Worm (Caenorhabditis elegans): ENCODE measurements around the gene C40A11.4.

The C40A11.4 gene

DNA sequence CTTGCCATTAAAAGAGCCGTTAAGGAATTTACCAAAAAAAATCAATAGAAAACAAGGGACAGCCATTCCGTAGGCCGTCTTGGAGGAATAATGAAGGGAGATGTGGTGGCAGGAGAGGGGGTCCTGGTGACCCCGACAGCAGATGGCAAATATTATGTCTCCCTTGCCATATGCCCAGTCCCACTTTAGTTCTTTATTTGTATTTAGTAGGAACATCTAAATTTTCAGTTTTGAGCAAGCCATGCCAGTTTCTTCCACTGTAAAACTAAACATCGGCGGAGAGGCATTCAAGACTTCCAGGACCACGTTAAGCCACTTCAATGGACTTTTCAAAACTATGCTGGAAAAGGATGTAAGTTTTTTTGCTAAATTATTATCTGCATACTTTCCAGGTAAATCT, at the start of gene C40A11.4:
Gene C40A11.4, plus strand, starts transcription at position 188 of the 400 bp plus-strand sequence.
- TF ChIP-seq pbrm-1 (GFP tag; IDR thresholded peaks at IDR 0.05) (no peak), F39B2.1 (GFP tag; IDR thresholded peaks at IDR 0.05) (no peak), Y95B8A.8 (GFP tag; IDR thresholded peaks at IDR 0.05) (no peak), ZK185.1 (tag; optimal IDR thresholded peaks at IDR 0.05; ENCODE audit: poor library complexity, severe bottlenecking) (no peak), ceh-91 (GFP tag; IDR thresholded peaks at IDR 0.05) (no peak), ets-4 (GFP tag; optimal IDR thresholded peaks at IDR 0.05) (no peak), C17E4.6 (GFP tag; IDR thresholded peaks at IDR 0.05) (no peak), cebp-2 (GFP tag; IDR thresholded peaks at IDR 0.05) (no peak), chd-7 (tag; optimal IDR thresholded peaks at IDR 0.05) (no peak), B0261.1 (tag; optimal IDR thresholded peaks at IDR 0.05) (no peak), sptf-2 (GFP tag; optimal IDR thresholded peaks at IDR 0.05) (no peak), ceh-40 (GFP tag; IDR thresholded peaks at IDR 0.05) (no peak), mxl-1 (tag; optimal IDR thresholded peaks at IDR 0.05) (no peak), nhr-80 (tag; optimal IDR thresholded peaks at IDR 0.05) (no peak), akir-1 (GFP tag; optimal IDR thresholded peaks at IDR 0.05) (no peak), F57C9.4 (tag; optimal IDR thresholded peaks at IDR 0.05) (no peak), lin-35 (GFP tag; optimal IDR thresholded peaks at IDR 0.05) (no peak), F33H1.4 (GFP tag; IDR thresholded peaks at IDR 0.05) (no peak), T07F8.4 (tag; optimal IDR thresholded peaks at IDR 0.05) (no peak)

DNA sequence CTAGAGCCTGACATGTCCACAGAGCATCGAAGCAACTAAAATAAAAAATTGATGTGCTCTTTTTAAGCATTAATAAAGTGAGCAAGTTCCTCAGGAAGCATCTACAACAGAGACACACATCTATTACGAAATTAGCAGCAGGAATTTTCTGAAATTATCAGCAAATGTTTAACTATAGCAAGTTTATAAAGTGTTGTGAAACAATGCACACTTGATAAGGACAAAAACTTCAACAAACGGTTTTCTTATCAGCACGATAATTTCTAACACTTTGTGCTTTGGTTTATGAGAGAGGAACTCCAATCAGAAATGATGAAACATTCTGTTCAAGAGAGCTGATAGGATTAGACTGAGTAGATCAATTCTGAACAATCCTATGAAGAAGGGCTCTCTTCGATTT, 46.6 kb upstream of the C40A11.4 start, which contains the start of gene trpl-5:
Gene trpl-5, minus strand, starts transcription at position 32 of the 400 bp plus-strand sequence.
- no peak for TF ChIP-seq nhr-27 (tag; optimal IDR thresholded peaks at IDR 0.05)
- TF ChIP-seq bed-2 (GFP tag; IDR thresholded peaks at IDR 0.05) = no peak
- TF ChIP-seq nhr-80 (tag; optimal IDR thresholded peaks at IDR 0.05) = peak; percentile 76
- peak; percentile 56; the same call in 1 of the 2 replicates for TF ChIP-seq cebp-1 (GFP tag; IDR thresholded peaks at IDR 0.05)
- TF ChIP-seq cebp-1 (tag; optimal IDR thresholded peaks at IDR 0.05) = no peak
- no peak for TF ChIP-seq F39B2.1 (GFP tag; IDR thresholded peaks at IDR 0.05)
- TF ChIP-seq efl-1 (GFP tag; optimal IDR thresholded peaks at IDR 0.05) = no peak
- peak; percentile 15 for TF ChIP-seq pha-4 (tag; optimal IDR thresholded peaks at IDR 0.05)
- TF ChIP-seq rcor-1 (GFP tag; IDR thresholded peaks at IDR 0.05) = no peak

DNA sequence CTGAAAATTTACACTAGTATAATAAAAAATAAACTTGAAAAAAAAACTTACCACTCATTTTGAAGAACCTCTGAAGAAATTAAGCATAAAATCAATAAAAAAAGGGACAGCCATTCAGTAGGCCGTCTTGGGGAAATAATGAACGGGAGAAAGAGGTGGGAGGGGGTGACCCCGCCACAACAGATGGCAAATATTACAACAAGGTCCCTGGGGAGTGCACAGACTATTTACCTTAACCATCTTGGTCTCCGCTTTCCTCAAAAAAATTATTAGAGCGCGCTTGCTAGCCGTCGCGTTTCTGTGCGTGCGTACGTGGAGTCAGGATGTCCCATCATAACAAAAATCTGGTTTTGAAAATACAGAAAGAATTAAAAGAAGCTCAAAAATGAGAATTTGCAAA, 45.2 kb upstream of the C40A11.4 start, which contains the start of gene T16A1.10:
Gene T16A1.10, minus strand, starts transcription at position 123 of the 400 bp plus-strand sequence.
- TF ChIP-seq madf-3 (GFP tag; IDR thresholded peaks at IDR 0.05) (no peak), gei-17 (GFP tag; optimal IDR thresholded peaks at IDR 0.05) (no peak), ceh-100 (GFP tag; IDR thresholded peaks at IDR 0.05) (no peak), ztf-18 (tag; optimal IDR thresholded peaks at IDR 0.05) (no peak), K12H6.12 (tag; optimal IDR thresholded peaks at IDR 0.05) (no peak), nfya-1 (tag; optimal IDR thresholded peaks at IDR 0.05; ENCODE audit: borderline replicate concordance, insufficient read depth) (no peak), zfh-2 (GFP tag; conservative IDR thresholded peaks at IDR 0.05) (no peak), B0336.3 (GFP tag; IDR thresholded peaks at IDR 0.05) (no peak), lin-35 (GFP tag; optimal IDR thresholded peaks at IDR 0.05) (no peak), lin-40 (tag; optimal IDR thresholded peaks at IDR 0.05) (no peak), ztf-6 (GFP tag; IDR thresholded peaks at IDR 0.05) (no peak), snpc-1.1 (tag; optimal IDR thresholded peaks at IDR 0.05; ENCODE audit: insufficient read depth) (no peak), Y79H2A.3 (GFP tag; conservative IDR thresholded peaks at IDR 0.05) (no peak), C06A6.2 (GFP tag; conservative IDR thresholded peaks at IDR 0.05) (no peak), egrh-3 (GFP tag; IDR thresholded peaks at IDR 0.05) (no peak), ekl-4 (GFP tag; IDR thresholded peaks at IDR 0.05) (no peak), ztf-26 (tag; optimal IDR thresholded peaks at IDR 0.05) (no peak), nhr-179 (tag; optimal IDR thresholded peaks at IDR 0.05) (no peak)
